Fruit fly (Drosophila melanogaster): ENCODE measurements around the gene CG2701.

The CG2701 gene

dm6 chrX:2738663-2739062 lies 18.5 kb upstream of the CG2701 start, which contains the start of gene crm (continued):
- TF ChIP-seq CoRest (tag; optimal IDR thresholded peaks at IDR 0.05): peak; percentile 9
- no peak for TF ChIP-seq CG12769 (tag; optimal IDR thresholded peaks at IDR 0.05)
- no peak for TF ChIP-seq CG32772 (GFP tag; IDR thresholded peaks at IDR 0.05)
- TF ChIP-seq hbn (GFP tag; IDR thresholded peaks at IDR 0.05; ENCODE audit: partially characterized antibody): 0 out of 2 replicates have a peak, but pooled peaks have one; percentile 13
- TF ChIP-seq CG17186 (GFP tag; optimal IDR thresholded peaks at IDR 0.05): peak; percentile 99
- no peak for TF ChIP-seq Opbp (GFP tag; IDR thresholded peaks at IDR 0.05; ENCODE audit: partially characterized antibody)
- TF ChIP-seq CG18476 (GFP tag; optimal IDR thresholded peaks at IDR 0.05): no peak
- no peak for TF ChIP-seq CG31388 (GFP tag; optimal IDR thresholded peaks at IDR 0.05)
- no peak for TF ChIP-seq gt (GFP tag; IDR thresholded peaks at IDR 0.05)
- TF ChIP-seq ato (GFP tag; IDR thresholded peaks at IDR 0.05; ENCODE audit: partially characterized antibody): no peak
- TF ChIP-seq CkIIα-i1 (GFP tag; IDR thresholded peaks at IDR 0.05): no peak
- no peak for TF ChIP-seq ash1 (GFP tag; optimal IDR thresholded peaks at IDR 0.05)
- TF ChIP-seq corto (GFP tag; optimal IDR thresholded peaks at IDR 0.05): no peak
- TF ChIP-seq trem (tag; optimal IDR thresholded peaks at IDR 0.05): peak; percentile 30
- no peak for TF ChIP-seq CG10431 (GFP tag; optimal IDR thresholded peaks at IDR 0.05)
- no peak for TF ChIP-seq stwl (tag; optimal IDR thresholded peaks at IDR 0.05)
- TF ChIP-seq fu2 (GFP tag; optimal IDR thresholded peaks at IDR 0.05): no peak
- TF ChIP-seq unc-4 (GFP tag; IDR thresholded peaks at IDR 0.05; ENCODE audit: partially characterized antibody): peak; percentile 34; the same call in 1 of the 2 replicates
- no peak for TF ChIP-seq caup (GFP tag; optimal IDR thresholded peaks at IDR 0.05; ENCODE audit: severe bottlenecking)
- TF ChIP-seq D19A (tag; optimal IDR thresholded peaks at IDR 0.05): no peak
- no peak for TF ChIP-seq CG18619 (GFP tag; optimal IDR thresholded peaks at IDR 0.05)
- no peak for TF ChIP-seq wek (GFP tag; optimal IDR thresholded peaks at IDR 0.05)
- TF ChIP-seq CG11504 (tag; optimal IDR thresholded peaks at IDR 0.05): no peak
- no peak for TF ChIP-seq CG6791 (GFP tag; IDR thresholded peaks at IDR 0.05; ENCODE audit: partially characterized antibody)
- no peak for TF ChIP-seq sqz (GFP tag; optimal IDR thresholded peaks at IDR 0.05)
- TF ChIP-seq BtbVII (GFP tag; optimal IDR thresholded peaks at IDR 0.05): no peak
- no peak for TF ChIP-seq phol (tag; optimal IDR thresholded peaks at IDR 0.05)
- TF ChIP-seq CG16813 (GFP tag; IDR thresholded peaks at IDR 0.05; ENCODE audit: partially characterized antibody): no peak
- TF ChIP-seq Sry-β (GFP tag; optimal IDR thresholded peaks at IDR 0.05): peak; percentile 98
- TF ChIP-seq CG7556 (GFP tag; optimal IDR thresholded peaks at IDR 0.05): no peak
- TF ChIP-seq CG6765 (GFP tag; optimal IDR thresholded peaks at IDR 0.05): no peak
- TF ChIP-seq CG5953 (GFP tag; IDR thresholded peaks at IDR 0.05): no peak
- no peak for TF ChIP-seq Hey (tag; optimal IDR thresholded peaks at IDR 0.05)
- no peak for TF ChIP-seq chinmo (GFP tag; IDR thresholded peaks at IDR 0.05; ENCODE audit: partially characterized antibody)
- TF ChIP-seq HmgZ (tag; optimal IDR thresholded peaks at IDR 0.05): peak; percentile 15
- TF ChIP-seq odd (GFP tag; optimal IDR thresholded peaks at IDR 0.05): no peak
- no peak for TF ChIP-seq MESR4 (GFP tag; optimal IDR thresholded peaks at IDR 0.05)
- no peak for TF ChIP-seq tgo (GFP tag; IDR thresholded peaks at IDR 0.05)
- no peak for TF ChIP-seq chif (GFP tag; optimal IDR thresholded peaks at IDR 0.05)
- TF ChIP-seq ase (GFP tag; IDR thresholded peaks at IDR 0.05): no peak
- TF ChIP-seq hth (optimal IDR thresholded peaks at IDR 0.05): no peak
- TF ChIP-seq pnt (GFP tag; optimal IDR thresholded peaks at IDR 0.05): no peak
- no peak for TF ChIP-seq sens (GFP tag)
- no peak for TF ChIP-seq CG5245 (GFP tag; optimal IDR thresholded peaks at IDR 0.05)
- TF ChIP-seq Rfx (GFP tag; IDR thresholded peaks at IDR 0.05): 0 out of 2 replicates have a peak, but pooled peaks have one; percentile 34
- no peak for TF ChIP-seq bowl (GFP tag; IDR thresholded peaks at IDR 0.05)
- peak; percentile 54 for TF ChIP-seq pzg (GFP tag; optimal IDR thresholded peaks at IDR 0.05)
- TF ChIP-seq sug (tag; optimal IDR thresholded peaks at IDR 0.05): peak; percentile 14
- no peak for TF ChIP-seq gfzf (GFP tag; optimal IDR thresholded peaks at IDR 0.05)
- TF ChIP-seq ab (GFP tag; optimal IDR thresholded peaks at IDR 0.05): no peak

Data from whole organism, embryonic.